Fruit fly (Drosophila melanogaster) whole organism, adult: Measurements from ENCODE around the gene CG14506.

Source experiments
- CG11617 ChIP-seq: fragments of 200-800 bp; sonication (Bioruptor generic); optimal IDR thresholded peaks from 2 replicates; lab custom pipeline; 2017; ENCODE audit warnings: mild to moderate bottlenecking, missing biosample characterization, missing genetic modification reagents, missing genetic modification characterization
- CG12768 ChIP-seq: fragments of 200-800 bp; sonication (Bioruptor generic); optimal IDR thresholded peaks from 2 replicates; lab custom pipeline; 2017; ENCODE audit warnings: missing biosample characterization, missing genetic modification characterization, mild to moderate bottlenecking, moderate library complexity, missing genetic modification reagents
- CG33017 ChIP-seq: fragments of 200-800 bp; sonication (Bioruptor generic); optimal IDR thresholded peaks from 2 replicates; lab custom pipeline; 2018; ENCODE audit warnings: missing biosample characterization, mild to moderate bottlenecking, missing genetic modification characterization, moderate library complexity
- CG5204 ChIP-seq: fragments of 200-800 bp; sonication (Bioruptor generic); optimal IDR thresholded peaks from 2 replicates; lab custom pipeline; 2016; ENCODE audit warnings: missing biosample characterization, missing genetic modification characterization
- CG7045 ChIP-seq: fragments of 200-800 bp; sonication (Bioruptor generic); optimal IDR thresholded peaks from 2 replicates; lab custom pipeline; 2017; ENCODE audit warnings: missing biosample characterization, mild to moderate bottlenecking, missing genetic modification characterization
- CG7101 ChIP-seq: fragments of 200-800 bp; sonication (Bioruptor generic); optimal IDR thresholded peaks from 2 replicates; lab custom pipeline; 2018; ENCODE audit warnings: missing biosample characterization, mild to moderate bottlenecking, missing genetic modification characterization, moderate library complexity
- cic ChIP-seq: fragments of 200-800 bp; sonication (Bioruptor generic); optimal IDR thresholded peaks from 2 replicates; lab custom pipeline; 2017; ENCODE audit warnings: missing biosample characterization, mild to moderate bottlenecking, missing genetic modification characterization, moderate library complexity
- kay ChIP-seq: fragments of 200-800 bp; sonication (Bioruptor generic); peaks from one replicate; lab custom pipeline; 2016; ENCODE audit warnings: missing biosample characterization, missing genetic modification characterization, borderline replicate concordance
- pad ChIP-seq: fragments of 200-800 bp; sonication (Bioruptor generic); optimal IDR thresholded peaks from 3 replicates; lab custom pipeline; 2017; ENCODE audit warnings: missing biosample characterization, missing genetic modification characterization, mild to moderate bottlenecking, moderate library complexity, missing genetic modification reagents
- toe ChIP-seq: fragments of 200-800 bp; sonication (Bioruptor generic); optimal IDR thresholded peaks from 2 replicates; lab custom pipeline; 2016; ENCODE audit warnings: missing biosample characterization, missing genetic modification characterization

DNA sequence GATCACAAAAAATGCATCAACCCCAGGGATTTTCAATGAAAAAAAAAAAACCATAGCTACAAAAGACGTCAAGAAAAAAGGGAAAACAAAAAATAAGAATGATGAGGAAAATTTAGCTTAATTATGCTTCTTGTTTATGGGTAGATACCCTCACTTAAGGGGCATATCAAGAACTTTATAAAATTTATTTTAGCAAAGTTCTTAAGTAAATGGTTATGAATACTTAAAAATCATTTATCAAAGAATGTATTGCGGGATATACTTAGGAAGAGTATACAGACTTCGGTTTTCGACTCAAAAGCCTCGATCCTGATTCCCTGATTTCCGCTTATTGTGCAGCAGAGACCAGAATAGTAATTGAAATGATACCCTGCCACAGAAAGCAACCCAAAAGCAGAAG lies 24.0 kb downstream of the CG14506 start:
- TF ChIP-seq kay (GFP tag; lab: Kevin White, UChicago): no peak
- no peak for TF ChIP-seq CG33017 (tag; lab: Kevin White, UChicago)
- TF ChIP-seq CG7101: no peak
- TF ChIP-seq cic (GFP tag; lab: Kevin White, UChicago): no peak
- TF ChIP-seq CG5204 (GFP tag; lab: Kevin White, UChicago): no peak
- TF ChIP-seq CG11617 (GFP tag; lab: Kevin White, UChicago): no peak
- no peak for TF ChIP-seq pad (GFP tag; lab: Kevin White, UChicago)
- no peak for TF ChIP-seq toe
- TF ChIP-seq CG12768 (GFP tag; lab: Kevin White, UChicago): no peak
- no peak for TF ChIP-seq CG7045 (GFP tag; lab: Kevin White, UChicago)
